Worm (Caenorhabditis elegans) whole organism, early embryonic: ENCODE measurements around the gene cka-1.

ENCODE experiments used
- B0310.2 ChIP-seq: sonication (generic microtip); optimal IDR thresholded peaks from 2 replicates; lab custom pipeline; 2016; ENCODE audit warnings: mild to moderate bottlenecking, missing genetic modification characterization, missing compliant biosample characterization
- F13C5.2 ChIP-seq: sonication (generic microtip); optimal IDR thresholded peaks from 2 replicates; lab custom pipeline; 2017; ENCODE audit warnings: mild to moderate bottlenecking, missing genetic modification characterization, inconsistent platforms, missing compliant biosample characterization
- aly-1 ChIP-seq: sonication (generic microtip); optimal IDR thresholded peaks from 2 replicates; lab custom pipeline; 2016; ENCODE audit warnings: missing genetic modification characterization, missing compliant biosample characterization
- ama-1 ChIP-seq: fragments of 150-350 bp; optimal IDR thresholded peaks from 2 replicates; lab custom pipeline; 2014
- ceh-36 ChIP-seq: sonication (generic microtip); optimal IDR thresholded peaks from 2 replicates; lab custom pipeline; 2016; ENCODE audit warnings: missing genetic modification characterization, inconsistent platforms, missing compliant biosample characterization
- flt-1 ChIP-seq: fragments of 200-800 bp; sonication (Bioruptor generic); IDR thresholded peaks from 2 replicates; pipeline ENCODE4 v1.3.6; 2022; ENCODE audit warnings: missing genetic modification characterization, missing compliant biosample characterization
- hmbx-1 ChIP-seq: sonication (generic microtip); optimal IDR thresholded peaks from 2 replicates; lab custom pipeline; 2016; ENCODE audit warnings: mild to moderate bottlenecking, missing genetic modification characterization, missing compliant biosample characterization
- hmg-4 ChIP-seq: fragments of 200-800 bp; sonication (Bioruptor generic); optimal IDR thresholded peaks from 2 replicates; lab custom pipeline; 2018; ENCODE audit warnings: mild to moderate bottlenecking, missing genetic modification characterization, missing compliant biosample characterization
- pes-1 ChIP-seq: fragments of 200-800 bp; sonication (Bioruptor generic); IDR thresholded peaks from 2 replicates; pipeline ENCODE4 v1.3.6; 2022; ENCODE audit warnings: missing genetic modification reagents, missing genetic modification characterization, missing compliant biosample characterization
- sea-1 ChIP-seq: fragments of 200-800 bp; sonication (Bioruptor generic); conservative IDR thresholded peaks from 2 replicates; pipeline ENCODE4 v1.3.6; 2022; ENCODE audit warnings: missing genetic modification characterization, missing compliant biosample characterization
- tbx-11 ChIP-seq: fragments of 200-800 bp; sonication (Bioruptor generic); IDR thresholded peaks from 2 replicates; pipeline ENCODE4 v1.3.6; 2022; ENCODE audit warnings: missing genetic modification characterization, missing compliant biosample characterization

- TF ChIP-seq aly-1 (tag; lab: Kevin White, UChicago) (no peak), tbx-11 (GFP tag; lab: Robert Waterston, UW) (no peak), hmg-4 (GFP tag; lab: Kevin White, UChicago) (no peak), flt-1 (GFP tag; lab: Robert Waterston, UW) (no peak), ama-1 (no peak), B0310.2 (tag; lab: Kevin White, UChicago) (no peak), hmbx-1 (tag; lab: Kevin White, UChicago) (no peak), sea-1 (GFP tag; lab: Robert Waterston, UW) (no peak), F13C5.2 (tag; lab: Kevin White, UChicago) (no peak), pes-1 (no peak), ceh-36 (no peak)
Measured at ce11 chrIV:9761751-9762150, 24.3 kb upstream of the cka-1 start.
